Worm (Caenorhabditis elegans) whole organism, L3 larva: ENCODE measurements around the gene col-12.

Source experiments
- R02D3.7 ChIP-seq: fragments of 150-350 bp; optimal IDR thresholded peaks from 2 replicates; lab custom pipeline; 2014; ENCODE audit warnings: missing biosample characterization, missing genetic modification characterization
- ZK546.5 ChIP-seq: sonication (generic microtip); optimal IDR thresholded peaks from 2 replicates; lab custom pipeline; 2017; ENCODE audit warnings: missing biosample characterization, missing genetic modification characterization
- aly-2 ChIP-seq: fragments of 150-350 bp; optimal IDR thresholded peaks from 2 replicates; lab custom pipeline; 2014; ENCODE audit warnings: missing biosample characterization, missing genetic modification characterization
- ama-1 ChIP-seq: fragments of 150-350 bp; optimal IDR thresholded peaks from 2 replicates; lab custom pipeline; 2018
- ceh-16 ChIP-seq: sonication (generic microtip); optimal IDR thresholded peaks from 2 replicates; lab custom pipeline; 2017; ENCODE audit warnings: missing biosample characterization, missing genetic modification characterization
- ceh-28 ChIP-seq: fragments of 150-350 bp; optimal IDR thresholded peaks from 2 replicates; lab custom pipeline; 2014; ENCODE audit warnings: missing biosample characterization, missing genetic modification reagents, missing genetic modification characterization
- ceh-9 ChIP-seq: sonication (generic microtip); optimal IDR thresholded peaks from 2 replicates; lab custom pipeline; 2018; ENCODE audit warnings: missing biosample characterization, missing genetic modification characterization
- egl-27 ChIP-seq: sonication (generic microtip); optimal IDR thresholded peaks from 4 replicates; lab custom pipeline; 2017; ENCODE audit warnings: missing biosample characterization, missing genetic modification reagents, missing genetic modification characterization
- egl-5 ChIP-seq: fragments of 150-350 bp; optimal IDR thresholded peaks from 2 replicates; lab custom pipeline; 2017; ENCODE audit warnings: missing biosample characterization, missing genetic modification reagents, missing genetic modification characterization, inconsistent platforms
- elt-1 ChIP-seq: fragments of 150-350 bp; optimal IDR thresholded peaks from 2 replicates; lab custom pipeline; 2014; ENCODE audit warnings: missing biosample characterization, missing genetic modification characterization
- elt-3 ChIP-seq, 3 experiments: fragments of 150-350 bp in 1 of 3; sonication (generic microtip) in 2 of 3; optimal IDR thresholded peaks; 2 replicates in 2 of 3; 4 replicates in 1 of 3; lab custom pipeline; 2014 to 2017; ENCODE audit warnings: missing biosample characterization in 3 of 3, missing genetic modification characterization in 3 of 3
- eor-1 ChIP-seq, 2 experiments: fragments of 150-350 bp; optimal IDR thresholded peaks; 2 replicates each; lab custom pipeline; 2014 to 2018; ENCODE audit warnings: missing biosample characterization in 2 of 2, missing genetic modification characterization in 2 of 2
- fkh-2 ChIP-seq: fragments of 150-350 bp; optimal IDR thresholded peaks from 2 replicates; lab custom pipeline; 2014; ENCODE audit warnings: missing biosample characterization, missing genetic modification reagents, missing genetic modification characterization
- hmg-11 ChIP-seq: sonication (generic microtip); optimal IDR thresholded peaks from 2 replicates; lab custom pipeline; 2016; ENCODE audit warnings: missing genetic modification characterization, missing compliant biosample characterization
- jun-1 ChIP-seq: fragments of 150-350 bp; optimal IDR thresholded peaks from 2 replicates; lab custom pipeline; 2014; ENCODE audit warnings: missing biosample characterization, missing genetic modification reagents, missing genetic modification characterization
- lin-15B ChIP-seq: fragments of 150-350 bp; optimal IDR thresholded peaks from 2 replicates; lab custom pipeline; 2014; ENCODE audit warnings: missing biosample characterization, missing genetic modification characterization
- lin-39 ChIP-seq: fragments of 150-350 bp; optimal IDR thresholded peaks from 2 replicates; lab custom pipeline; 2018; ENCODE audit warnings: missing biosample characterization, missing genetic modification reagents, missing genetic modification characterization
- lsy-12 ChIP-seq: sonication (generic microtip); optimal IDR thresholded peaks from 2 replicates; lab custom pipeline; 2016; ENCODE audit warnings: mild to moderate bottlenecking, missing genetic modification characterization, missing compliant biosample characterization
- mml-1 ChIP-seq: fragments of 150-350 bp; sonication (generic microtip); optimal IDR thresholded peaks from 3 replicates; lab custom pipeline; 2014; ENCODE audit warnings: missing biosample characterization, missing genetic modification characterization
- nhr-11 ChIP-seq: fragments of 150-350 bp; optimal IDR thresholded peaks from 2 replicates; lab custom pipeline; 2014; ENCODE audit warnings: missing biosample characterization, missing genetic modification characterization
- nhr-12 ChIP-seq: fragments of 150-350 bp; optimal IDR thresholded peaks from 2 replicates; lab custom pipeline; 2014; ENCODE audit warnings: missing biosample characterization, missing genetic modification characterization
- nhr-28 ChIP-seq: fragments of 150-350 bp; optimal IDR thresholded peaks from 2 replicates; lab custom pipeline; 2014; ENCODE audit warnings: missing biosample characterization, missing genetic modification characterization
- nhr-67 ChIP-seq: fragments of 150-350 bp; optimal IDR thresholded peaks from 2 replicates; lab custom pipeline; 2014; ENCODE audit warnings: missing biosample characterization, missing genetic modification characterization
- pha-4 ChIP-seq: fragments of 150-350 bp; optimal IDR thresholded peaks from 2 replicates; lab custom pipeline; 2014; ENCODE audit warnings: missing biosample characterization, missing genetic modification reagents, missing genetic modification characterization
- pqm-1 ChIP-seq: fragments of 150-350 bp; optimal IDR thresholded peaks from 2 replicates; lab custom pipeline; 2017; ENCODE audit warnings: missing biosample characterization, missing genetic modification characterization, inconsistent platforms
- skn-1 ChIP-seq: fragments of 150-350 bp; optimal IDR thresholded peaks from 2 replicates; lab custom pipeline; 2014; ENCODE audit warnings: missing biosample characterization, missing genetic modification characterization
- snpc-4 ChIP-seq: fragments of 150-350 bp; optimal IDR thresholded peaks from 2 replicates; lab custom pipeline; 2014; ENCODE audit warnings: missing biosample characterization, missing genetic modification characterization
- tbx-2 ChIP-seq: sonication (generic microtip); optimal IDR thresholded peaks from 2 replicates; lab custom pipeline; 2016; ENCODE audit warnings: mild to moderate bottlenecking, missing genetic modification characterization, missing compliant biosample characterization
- unc-39 ChIP-seq: sonication (generic microtip); optimal IDR thresholded peaks from 4 replicates; lab custom pipeline; 2017; ENCODE audit warnings: missing biosample characterization, missing genetic modification characterization
- unc-62 ChIP-seq: fragments of 150-350 bp; sonication (generic microtip); optimal IDR thresholded peaks from 4 replicates; lab custom pipeline; 2014; ENCODE audit warnings: missing biosample characterization, missing genetic modification reagents, missing genetic modification characterization
- zag-1 ChIP-seq: fragments of 150-350 bp; optimal IDR thresholded peaks from 2 replicates; lab custom pipeline; 2014; ENCODE audit warnings: missing biosample characterization, missing genetic modification characterization
- ztf-11 ChIP-seq: fragments of 150-350 bp; optimal IDR thresholded peaks from 2 replicates; lab custom pipeline; 2014; ENCODE audit warnings: missing biosample characterization, missing genetic modification characterization
- ztf-4 ChIP-seq: fragments of 150-350 bp; optimal IDR thresholded peaks from 2 replicates; lab custom pipeline; 2014; ENCODE audit warnings: missing biosample characterization, missing genetic modification characterization

The col-12 gene

ce11 chrV:10425098-10425497, at the start of gene col-12:
TSS of gene col-12 (minus strand) at chrV:10425198.
- TF ChIP-seq ztf-4 (tag; lab: Kevin White, UChicago) (no peak), lsy-12 (tag; lab: Kevin White, UChicago) (no peak), unc-39 (tag; lab: Kevin White, UChicago) (no peak), unc-62 (GFP tag; lab: Kevin White, UChicago) (no peak), nhr-11 (no peak), lin-39 (tag; lab: Kevin White, UChicago) (no peak), ceh-9 (tag; lab: Kevin White, UChicago) (no peak), nhr-12 (tag; lab: Kevin White, UChicago) (no peak), ceh-16 (no peak), ztf-11 (tag; lab: Kevin White, UChicago) (no peak), nhr-67 (tag; lab: Kevin White, UChicago) (no peak), tbx-2 (tag; lab: Kevin White, UChicago) (no peak), ZK546.5 (tag; lab: Kevin White, UChicago) (no peak)
- TF ChIP-seq, all 47 proteins: peak for 0

- TF ChIP-seq snpc-4 (no peak), pha-4 (tag; lab: Kevin White, UChicago) (peak; percentile 64), zag-1 (tag; lab: Kevin White, UChicago) (no peak), jun-1 (tag; lab: Kevin White, UChicago) (no peak)
Measured at ce11 chrV:10474040-10474439, 49.0 kb upstream of the col-12 start.

- TF ChIP-seq skn-1 (tag; lab: Kevin White, UChicago) (no peak), pqm-1 (no peak), elt-1 (no peak), ceh-28 (no peak), ama-1 (lab: Kevin White, UChicago) (peak; percentile 85), hmg-11 (tag; lab: Kevin White, UChicago) (no peak), egl-5 (tag; lab: Kevin White, UChicago) (peak; percentile 1), mml-1 (tag; lab: Kevin White, UChicago) (no peak), tbx-2 (tag; lab: Kevin White, UChicago) (no peak), aly-2 (tag; lab: Kevin White, UChicago) (no peak), nhr-28 (tag; lab: Kevin White, UChicago) (no peak), ZK546.5 (tag; lab: Kevin White, UChicago) (no peak)
Measured at ce11 chrV:10472901-10473774, 48.1 kb upstream of the col-12 start.

- TF ChIP-seq ztf-4 (tag; lab: Kevin White, UChicago), result no peak
- no peak for TF ChIP-seq eor-1 (tag; optimal IDR thresholded peaks at IDR 0.05; lab: Kevin White, UChicago)
- no peak for TF ChIP-seq R02D3.7 (tag; lab: Kevin White, UChicago)
- TF ChIP-seq pha-4 (tag; lab: Kevin White, UChicago), result peak; percentile 13
- TF ChIP-seq lin-15B (tag; lab: Kevin White, UChicago), result no peak
- peak; percentile 21 for TF ChIP-seq ama-1 (lab: Kevin White, UChicago)
- TF ChIP-seq zag-1 (tag; lab: Kevin White, UChicago), result no peak
- no peak for TF ChIP-seq nhr-12 (tag; lab: Kevin White, UChicago)
- no peak for TF ChIP-seq elt-3 (tag; optimal IDR thresholded peaks at IDR 0.05; lab: Kevin White, UChicago)
- no peak for TF ChIP-seq mml-1 (tag; lab: Kevin White, UChicago)
- TF ChIP-seq jun-1 (tag; lab: Kevin White, UChicago), result no peak
- no peak for TF ChIP-seq tbx-2 (tag; lab: Kevin White, UChicago)
- TF ChIP-seq nhr-67 (tag; lab: Kevin White, UChicago), result no peak
Measured at ce11 chrV:10471007-10471406, 46.0 kb upstream of the col-12 start.

- TF ChIP-seq fkh-2 (tag; lab: Kevin White, UChicago) (no peak), egl-27 (no peak), ceh-28 (no peak), mml-1 (tag; lab: Kevin White, UChicago) (no peak), elt-3 (tag; optimal IDR thresholded peaks at IDR 0.05; lab: Kevin White, UChicago) (no peak), ztf-11 (tag; lab: Kevin White, UChicago) (no peak), nhr-12 (tag; lab: Kevin White, UChicago) (no peak)
Measured at ce11 chrV:10469845-10470244, 44.8 kb upstream of the col-12 start.
